Fruit fly (Drosophila melanogaster) whole organism, prepupa: ENCODE results near the gene DIP2.
A peak's percentile ranks its signal among the peaks of the same experiment; 100 is the strongest.

Experiments used
- CG10631 ChIP-seq: fragments of 200-800 bp; sonication (Bioruptor generic); optimal IDR thresholded peaks from 2 replicates; lab custom pipeline; 2016; ENCODE audit warnings: missing biosample characterization, missing genetic modification characterization
- CG11294 ChIP-seq: fragments of 200-800 bp; sonication (Bioruptor generic); IDR thresholded peaks from 2 replicates; pipeline ENCODE4 v1.3.6; 2022; ENCODE audit warnings: missing biosample characterization, missing genetic modification characterization
- CG11762 ChIP-seq: fragments of 200-800 bp; sonication (Bioruptor generic); optimal IDR thresholded peaks from 3 replicates; lab custom pipeline; 2016; ENCODE audit warnings: missing biosample characterization, missing genetic modification characterization; ENCODE audit not compliant: insufficient read depth
- CG11902 ChIP-seq: fragments of 200-800 bp; sonication (Bioruptor generic); optimal IDR thresholded peaks from 3 replicates; lab custom pipeline; 2016; ENCODE audit warnings: missing biosample characterization, missing genetic modification characterization
- CG15336 ChIP-seq: fragments of 200-800 bp; sonication (Bioruptor generic); IDR thresholded peaks from 2 replicates; pipeline ENCODE4 v1.3.6; 2022; ENCODE audit warnings: missing biosample characterization, missing genetic modification characterization
- CG1621 ChIP-seq: fragments of 200-800 bp; sonication (Bioruptor generic); optimal IDR thresholded peaks from 3 replicates; lab custom pipeline; 2018; ENCODE audit warnings: missing biosample characterization, mild to moderate bottlenecking, missing genetic modification characterization
- CG3032 ChIP-seq: fragments of 200-800 bp; optimal IDR thresholded peaks from 2 replicates; lab custom pipeline; 2019; ENCODE audit warnings: missing biosample characterization, mild to moderate bottlenecking, missing genetic modification characterization, moderate library complexity
- CG31627 ChIP-seq: fragments of 200-800 bp; sonication (Bioruptor generic); optimal IDR thresholded peaks from 3 replicates; lab custom pipeline; 2016; ENCODE audit warnings: missing biosample characterization, missing genetic modification characterization
- CG32006 ChIP-seq: fragments of 200-800 bp; sonication (Bioruptor generic); optimal IDR thresholded peaks from 3 replicates; lab custom pipeline; 2017; ENCODE audit warnings: missing biosample characterization, mild to moderate bottlenecking, missing genetic modification characterization
- CG3919 ChIP-seq: fragments of 200-800 bp; sonication (Bioruptor generic); optimal IDR thresholded peaks from 3 replicates; lab custom pipeline; 2016; ENCODE audit warnings: missing biosample characterization, missing genetic modification characterization
- CG6276 ChIP-seq: fragments of 200-800 bp; sonication (Bioruptor generic); optimal IDR thresholded peaks from 2 replicates; lab custom pipeline; 2017; ENCODE audit warnings: missing biosample characterization, mild to moderate bottlenecking, missing genetic modification characterization
- CG6792 ChIP-seq: fragments of 200-800 bp; sonication (Bioruptor generic); optimal IDR thresholded peaks from 3 replicates; lab custom pipeline; 2016; ENCODE audit warnings: missing biosample characterization, missing genetic modification characterization
- CG6808 ChIP-seq: fragments of 200-800 bp; sonication (Bioruptor generic); optimal IDR thresholded peaks from 3 replicates; lab custom pipeline; 2017; ENCODE audit warnings: missing biosample characterization, missing genetic modification characterization, mild to moderate bottlenecking, moderate library complexity, missing genetic modification reagents
- CG6854 ChIP-seq: fragments of 200-800 bp; sonication (Bioruptor generic); optimal IDR thresholded peaks from 2 replicates; lab custom pipeline; 2017; ENCODE audit warnings: missing biosample characterization, mild to moderate bottlenecking, missing genetic modification characterization
- CG7368 ChIP-seq: fragments of 200-800 bp; sonication (Bioruptor generic); optimal IDR thresholded peaks from 3 replicates; lab custom pipeline; 2016; ENCODE audit warnings: missing biosample characterization, missing genetic modification characterization
- CG8119 ChIP-seq: fragments of 200-800 bp; sonication (Bioruptor generic); IDR thresholded peaks from 3 replicates; pipeline ENCODE4 v1.3.6; 2022; ENCODE audit warnings: missing biosample characterization, missing genetic modification characterization
- CG8319 ChIP-seq: fragments of 200-800 bp; sonication (Bioruptor generic); optimal IDR thresholded peaks from 3 replicates; lab custom pipeline; 2016; ENCODE audit warnings: missing biosample characterization, missing genetic modification characterization
- CG8632 ChIP-seq: fragments of 200-800 bp; sonication (Bioruptor generic); optimal IDR thresholded peaks from 3 replicates; lab custom pipeline; 2016; ENCODE audit warnings: missing biosample characterization, missing genetic modification characterization
- CG9139 ChIP-seq: fragments of 200-800 bp; sonication (Bioruptor generic); optimal IDR thresholded peaks from 3 replicates; lab custom pipeline; 2017; ENCODE audit warnings: missing biosample characterization, mild to moderate bottlenecking, missing genetic modification characterization
- Eip75B ChIP-seq: fragments of 200-800 bp; sonication (Bioruptor generic); optimal IDR thresholded peaks from 3 replicates; lab custom pipeline; 2016; ENCODE audit warnings: missing biosample characterization, missing genetic modification characterization
- Ets96B ChIP-seq: fragments of 200-800 bp; optimal IDR thresholded peaks from 2 replicates; lab custom pipeline; 2019; ENCODE audit warnings: missing biosample characterization, mild to moderate bottlenecking, missing genetic modification characterization, moderate library complexity
- Gug ChIP-seq: fragments of 200-800 bp; sonication (Bioruptor generic); IDR thresholded peaks from 2 replicates; pipeline ENCODE4 v1.3.6; 2022; ENCODE audit warnings: missing biosample characterization, missing genetic modification characterization
- Hr38 ChIP-seq: sonication (Bioruptor generic); optimal IDR thresholded peaks from 2 replicates; lab custom pipeline; 2016; ENCODE audit warnings: missing biosample characterization, missing genetic modification characterization
- Lpt ChIP-seq: fragments of 200-800 bp; sonication (Bioruptor generic); optimal IDR thresholded peaks from 3 replicates; lab custom pipeline; 2016; ENCODE audit warnings: missing biosample characterization, missing genetic modification characterization
- Met ChIP-seq: fragments of 200-800 bp; sonication (Bioruptor generic); optimal IDR thresholded peaks from 3 replicates; lab custom pipeline; 2016; ENCODE audit warnings: missing biosample characterization, missing genetic modification characterization
- Smox ChIP-seq: fragments of 200-800 bp; sonication (Bioruptor generic); optimal IDR thresholded peaks from 3 replicates; lab custom pipeline; 2016; ENCODE audit warnings: missing biosample characterization, missing genetic modification characterization
- Sox102F ChIP-seq: fragments of 200-800 bp; sonication (Bioruptor generic); optimal IDR thresholded peaks from 2 replicates; lab custom pipeline; 2016; ENCODE audit warnings: missing biosample characterization, mild to moderate bottlenecking, missing genetic modification characterization
- Sox14 ChIP-seq: fragments of 200-800 bp; sonication (Bioruptor generic); optimal IDR thresholded peaks from 3 replicates; lab custom pipeline; 2016; ENCODE audit warnings: missing biosample characterization, missing genetic modification characterization
- achi ChIP-seq: fragments of 200-800 bp; sonication (Bioruptor generic); optimal IDR thresholded peaks from 3 replicates; lab custom pipeline; 2016; ENCODE audit warnings: missing biosample characterization, missing genetic modification characterization
- acj6 ChIP-seq: fragments of 200-800 bp; sonication (Bioruptor generic); optimal IDR thresholded peaks from 3 replicates; lab custom pipeline; 2016; ENCODE audit warnings: missing biosample characterization, missing genetic modification characterization
- cyc ChIP-seq: fragments of 200-800 bp; sonication (Bioruptor generic); optimal IDR thresholded peaks from 3 replicates; lab custom pipeline; 2016; ENCODE audit warnings: missing biosample characterization, missing genetic modification characterization
- dsx ChIP-seq: fragments of 200-800 bp; optimal IDR thresholded peaks from 3 replicates; lab custom pipeline; 2019; ENCODE audit warnings: missing biosample characterization, mild to moderate bottlenecking, missing genetic modification characterization, moderate library complexity; ENCODE audit not compliant: poor library complexity, severe bottlenecking
- eg ChIP-seq: fragments of 200-800 bp; sonication (Bioruptor generic); IDR thresholded peaks from 3 replicates; pipeline ENCODE4 v1.3.6; 2022; ENCODE audit warnings: missing biosample characterization, missing genetic modification characterization
- esn ChIP-seq: fragments of 200-800 bp; sonication (Bioruptor generic); optimal IDR thresholded peaks from 2 replicates; lab custom pipeline; 2016; ENCODE audit warnings: missing biosample characterization, mild to moderate bottlenecking, missing genetic modification characterization, moderate library complexity
- fd59A ChIP-seq: fragments of 200-800 bp; sonication (Bioruptor generic); optimal IDR thresholded peaks from 2 replicates; lab custom pipeline; 2017; ENCODE audit warnings: missing biosample characterization, mild to moderate bottlenecking, missing genetic modification characterization, missing genetic modification reagents
- fd85E ChIP-seq: fragments of 200-800 bp; sonication (Bioruptor generic); optimal IDR thresholded peaks from 3 replicates; lab custom pipeline; 2016; ENCODE audit warnings: missing biosample characterization, missing genetic modification characterization
- fkh ChIP-seq: fragments of 200-800 bp; sonication (Bioruptor generic); optimal IDR thresholded peaks from 3 replicates; lab custom pipeline; 2017; ENCODE audit warnings: missing biosample characterization, mild to moderate bottlenecking, missing genetic modification characterization, moderate library complexity
- pdm3 ChIP-seq: fragments of 200-800 bp; sonication (Bioruptor generic); optimal IDR thresholded peaks from 3 replicates; lab custom pipeline; 2016; ENCODE audit warnings: missing biosample characterization, missing genetic modification characterization
- spab ChIP-seq: fragments of 200-800 bp; sonication (Bioruptor generic); optimal IDR thresholded peaks from 2 replicates; lab custom pipeline; 2017; ENCODE audit warnings: missing biosample characterization, mild to moderate bottlenecking, missing genetic modification characterization, missing genetic modification reagents
- ss ChIP-seq, 2 experiments: fragments of 200-800 bp; sonication (Bioruptor generic); optimal IDR thresholded peaks; 2 replicates in 1 of 2; 3 replicates in 1 of 2; lab custom pipeline; 2017 to 2018; ENCODE audit warnings: mild to moderate bottlenecking in 2 of 2, missing biosample characterization in 2 of 2, missing genetic modification characterization in 2 of 2, moderate library complexity in 1 of 2
- svp ChIP-seq: fragments of 200-800 bp; sonication (Bioruptor generic); peaks from one replicate; lab custom pipeline; 2016; ENCODE audit warnings: missing biosample characterization, missing genetic modification characterization
- topi ChIP-seq: fragments of 200-800 bp; sonication (Bioruptor generic); optimal IDR thresholded peaks from 3 replicates; lab custom pipeline; 2016; ENCODE audit warnings: missing biosample characterization, missing genetic modification characterization
- vri ChIP-seq: fragments of 200-800 bp; sonication (Bioruptor generic); optimal IDR thresholded peaks from 3 replicates; lab custom pipeline; 2016; ENCODE audit warnings: missing biosample characterization, mild to moderate bottlenecking, missing genetic modification characterization

The DIP2 gene

dm6 chr3L:212520-212919 is 45.2 kb downstream of the DIP2 start, which contains the start of the genes thoc7 and Dis3l2:
Gene thoc7 (minus strand): TSS chr3L:212687.
Gene Dis3l2 (plus strand): TSS chr3L:212709.
- TF ChIP-seq dsx (no peak), acj6 (GFP tag; lab: Kevin White, UChicago) (no peak), eg (GFP tag; lab: Robert Waterston, UW) (no peak), CG1621 (tag; lab: Kevin White, UChicago) (no peak), Sox102F (no peak), pdm3 (no peak), CG31627 (GFP tag; lab: Kevin White, UChicago) (no peak), CG10631 (no peak), CG9139 (GFP tag; lab: Kevin White, UChicago) (no peak), vri (GFP tag; lab: Kevin White, UChicago) (no peak), Sox14 (no peak), CG6792 (GFP tag; lab: Kevin White, UChicago) (no peak), CG32006 (no peak), Hr38 (GFP tag; lab: Kevin White, UChicago) (no peak), svp (GFP tag; lab: Kevin White, UChicago) (no peak), ss (GFP tag; optimal IDR thresholded peaks at IDR 0.05; lab: Kevin White, UChicago) (no peak), CG8319 (no peak), fkh (GFP tag; lab: Kevin White, UChicago) (no peak), Eip75B (GFP tag; lab: Kevin White, UChicago) (no peak), esn (no peak)

- TF ChIP-seq CG11294 (GFP tag; lab: Robert Waterston, UW): no peak
- no peak for TF ChIP-seq CG8632 (GFP tag; lab: Kevin White, UChicago)
- no peak for TF ChIP-seq CG8319
- no peak for TF ChIP-seq topi
- peak; percentile 27; the same call in 1 of the 2 replicates for TF ChIP-seq CG15336
- TF ChIP-seq Smox (GFP tag; lab: Kevin White, UChicago): no peak
- no peak for TF ChIP-seq CG31627 (GFP tag; lab: Kevin White, UChicago)
- TF ChIP-seq svp (GFP tag; lab: Kevin White, UChicago): no peak
- no peak for TF ChIP-seq CG1621 (tag; lab: Kevin White, UChicago)
- TF ChIP-seq Met (GFP tag; lab: Kevin White, UChicago): no peak
- no peak for TF ChIP-seq ss (GFP tag; optimal IDR thresholded peaks at IDR 0.05; lab: Kevin White, UChicago)
- TF ChIP-seq CG3032 (tag; lab: Kevin White, UChicago): peak; percentile 20
- no peak for TF ChIP-seq pdm3
- no peak for TF ChIP-seq CG8119 (GFP tag; lab: Robert Waterston, UW)
- TF ChIP-seq, all 60 proteins: peak for 2
Observed at dm6 chr3L:211200-211599, 46.6 kb downstream of the DIP2 start, which contains the start of gene Prp4k. Gene Prp4k (minus strand): TSS chr3L:211457.

dm6 chr3L:205723-206284 is 52.0 kb downstream of the DIP2 start, which contains the start of the genes Gk1 and CG13876:
Gene Gk1 (minus strand): TSS chr3L:205844.
Gene CG13876 (plus strand): TSS chr3L:206134.
- peak; percentile 92 for TF ChIP-seq CG1621 (tag; lab: Kevin White, UChicago)
- TF ChIP-seq pdm3: no peak
- peak; percentile 92 for TF ChIP-seq vri (GFP tag; lab: Kevin White, UChicago)
- peak; percentile 98 for TF ChIP-seq CG15336
- peak; percentile 96 for TF ChIP-seq CG10631
- TF ChIP-seq esn: peak; percentile 93
- peak; percentile 80 for TF ChIP-seq cyc (GFP tag; lab: Kevin White, UChicago)
- TF ChIP-seq Lpt: peak; percentile 94
- TF ChIP-seq acj6 (GFP tag; lab: Kevin White, UChicago): peak; percentile 96
- TF ChIP-seq CG8119 (GFP tag; lab: Robert Waterston, UW): peak; percentile 97
- peak; percentile 94 for TF ChIP-seq Gug
- TF ChIP-seq eg (GFP tag; lab: Robert Waterston, UW): peak; percentile 98
- TF ChIP-seq Smox (GFP tag; lab: Kevin White, UChicago): no peak
- TF ChIP-seq CG6808 (GFP tag; lab: Kevin White, UChicago): no peak
- TF ChIP-seq spab (GFP tag; lab: Kevin White, UChicago): peak; percentile 90
- TF ChIP-seq Sox102F: no peak
- peak; percentile 95 for TF ChIP-seq CG6276
- TF ChIP-seq CG6792 (GFP tag; lab: Kevin White, UChicago): peak; percentile 92
- peak; percentile 96 for TF ChIP-seq CG9139 (GFP tag; lab: Kevin White, UChicago)
- peak; percentile 95 for TF ChIP-seq achi (GFP tag; lab: Kevin White, UChicago)
- TF ChIP-seq Met (GFP tag; lab: Kevin White, UChicago): no peak
- peak; percentile 85 for TF ChIP-seq fd59A (GFP tag; lab: Kevin White, UChicago)
- peak; percentile 97 for TF ChIP-seq dsx
- peak; percentile 94 for TF ChIP-seq CG3919 (GFP tag; lab: Kevin White, UChicago)
- TF ChIP-seq Eip75B (GFP tag; lab: Kevin White, UChicago): no peak
- TF ChIP-seq fd85E (GFP tag; lab: Kevin White, UChicago): peak; percentile 42
- TF ChIP-seq CG11762 (GFP tag; lab: Kevin White, UChicago): peak; percentile 91
- peak; percentile 73 for TF ChIP-seq CG11902
- TF ChIP-seq CG7368 (GFP tag; lab: Kevin White, UChicago): no peak
- TF ChIP-seq CG3032 (tag; lab: Kevin White, UChicago): peak; percentile 98
- peak; percentile 96 for TF ChIP-seq svp (GFP tag; lab: Kevin White, UChicago)
- TF ChIP-seq CG6854 (GFP tag; lab: Kevin White, UChicago): peak; percentile 90
- TF ChIP-seq CG31627 (GFP tag; lab: Kevin White, UChicago): peak; percentile 75
- TF ChIP-seq topi: peak; percentile 91
- TF ChIP-seq Ets96B (tag; lab: Kevin White, UChicago): peak; percentile 98
